Worm (Caenorhabditis elegans) whole organism, L2 larva: ENCODE measurements around the gene irg-1.

Experiments used
- C34F6.9 ChIP-seq: fragments of 150-350 bp; optimal IDR thresholded peaks from 2 replicates; lab custom pipeline; 2014; ENCODE audit warnings: missing biosample characterization, missing genetic modification characterization
- F13H6.1 ChIP-seq: sonication (generic microtip); optimal IDR thresholded peaks from 2 replicates; lab custom pipeline; 2016; ENCODE audit warnings: missing genetic modification characterization, missing compliant biosample characterization
- R02D3.7 ChIP-seq: fragments of 150-350 bp; optimal IDR thresholded peaks from 2 replicates; lab custom pipeline; 2014; ENCODE audit warnings: missing biosample characterization, missing genetic modification characterization
- Y55F3AM.14 ChIP-seq: fragments of 200-800 bp; sonication (Bioruptor generic); optimal IDR thresholded peaks from 2 replicates; lab custom pipeline; 2018; ENCODE audit warnings: mild to moderate bottlenecking, missing genetic modification characterization, missing compliant biosample characterization
- ZK546.5 ChIP-seq: sonication (generic microtip); optimal IDR thresholded peaks from 2 replicates; lab custom pipeline; 2017; ENCODE audit warnings: missing biosample characterization, missing genetic modification characterization
- blmp-1 ChIP-seq: sonication (generic microtip); optimal IDR thresholded peaks from 2 replicates; lab custom pipeline; 2017; ENCODE audit warnings: missing genetic modification characterization, mild to moderate bottlenecking, missing compliant biosample characterization, antibody characterized with exemption, moderate library complexity; ENCODE audit not compliant: insufficient read depth
- ceh-16 ChIP-seq: fragments of 150-350 bp; optimal IDR thresholded peaks from 2 replicates; lab custom pipeline; 2014; ENCODE audit warnings: missing biosample characterization, missing genetic modification characterization
- ceh-82 ChIP-seq: fragments of 150-350 bp; optimal IDR thresholded peaks from 2 replicates; lab custom pipeline; 2014; ENCODE audit warnings: missing biosample characterization, missing genetic modification characterization
- crh-2 ChIP-seq: sonication (generic microtip); optimal IDR thresholded peaks from 2 replicates; lab custom pipeline; 2017; ENCODE audit warnings: missing biosample characterization, missing genetic modification characterization
- dmd-4 ChIP-seq: sonication (generic microtip); optimal IDR thresholded peaks from 2 replicates; lab custom pipeline; 2017; ENCODE audit warnings: missing biosample characterization, missing genetic modification characterization
- egl-27 ChIP-seq: sonication (generic microtip); optimal IDR thresholded peaks from 3 replicates; lab custom pipeline; 2017; ENCODE audit warnings: missing biosample characterization, missing genetic modification reagents, missing genetic modification characterization
- elt-1 ChIP-seq: fragments of 150-350 bp; optimal IDR thresholded peaks from 2 replicates; lab custom pipeline; 2014; ENCODE audit warnings: missing biosample characterization, missing genetic modification characterization
- elt-3 ChIP-seq: sonication (generic microtip); optimal IDR thresholded peaks from 2 replicates; lab custom pipeline; 2017; ENCODE audit warnings: missing biosample characterization, missing genetic modification characterization
- lin-11 ChIP-seq: fragments of 150-350 bp; sonication (generic microtip); optimal IDR thresholded peaks from 2 replicates; lab custom pipeline; 2014; ENCODE audit warnings: missing biosample characterization, missing genetic modification characterization, inconsistent platforms, mixed read lengths
- lin-39 ChIP-seq: fragments of 150-350 bp; optimal IDR thresholded peaks from 2 replicates; lab custom pipeline; 2014; ENCODE audit warnings: missing biosample characterization, missing genetic modification reagents, missing genetic modification characterization
- lsy-2 ChIP-seq, 2 experiments: fragments of 150-350 bp in 1 of 2; sonication (generic microtip) in 1 of 2; optimal IDR thresholded peaks; 2 replicates each; lab custom pipeline; 2014 to 2017; ENCODE audit warnings: missing biosample characterization in 2 of 2, missing genetic modification characterization in 2 of 2
- mab-5 ChIP-seq: fragments of 150-350 bp; optimal IDR thresholded peaks from 2 replicates; lab custom pipeline; 2014; ENCODE audit warnings: missing biosample characterization, missing genetic modification characterization
- mbf-1 ChIP-seq: sonication (generic microtip); optimal IDR thresholded peaks from 2 replicates; lab custom pipeline; 2017; ENCODE audit warnings: missing biosample characterization, missing genetic modification characterization
- mdl-1 ChIP-seq, 2 experiments: fragments of 150-350 bp in 1 of 2; sonication (generic microtip) in 1 of 2; optimal IDR thresholded peaks; 2 replicates each; lab custom pipeline; 2017; ENCODE audit warnings: missing biosample characterization in 2 of 2, missing genetic modification characterization in 2 of 2
- nhr-129 ChIP-seq: fragments of 150-350 bp; optimal IDR thresholded peaks from 2 replicates; lab custom pipeline; 2014; ENCODE audit warnings: missing biosample characterization, missing genetic modification characterization
- nhr-21 ChIP-seq: fragments of 150-350 bp; optimal IDR thresholded peaks from 2 replicates; lab custom pipeline; 2014; ENCODE audit warnings: missing biosample characterization, missing genetic modification characterization
- nhr-23 ChIP-seq: fragments of 150-350 bp; optimal IDR thresholded peaks from 2 replicates; lab custom pipeline; 2014; ENCODE audit warnings: missing biosample characterization, missing genetic modification reagents, missing genetic modification characterization
- nhr-25 ChIP-seq: fragments of 150-350 bp; sonication (generic microtip); optimal IDR thresholded peaks from 3 replicates; lab custom pipeline; 2014; ENCODE audit warnings: missing biosample characterization, missing genetic modification characterization
- nhr-6 ChIP-seq: fragments of 150-350 bp; optimal IDR thresholded peaks from 2 replicates; lab custom pipeline; 2014; ENCODE audit warnings: missing biosample characterization, missing genetic modification characterization
- nhr-77 ChIP-seq: fragments of 150-350 bp; optimal IDR thresholded peaks from 2 replicates; lab custom pipeline; 2014; ENCODE audit warnings: missing biosample characterization, missing genetic modification characterization
- peb-1 ChIP-seq: fragments of 150-350 bp; optimal IDR thresholded peaks from 2 replicates; lab custom pipeline; 2014; ENCODE audit warnings: missing biosample characterization, missing genetic modification characterization
- sem-4 ChIP-seq: fragments of 150-350 bp; optimal IDR thresholded peaks from 2 replicates; lab custom pipeline; 2014; ENCODE audit warnings: missing biosample characterization, missing genetic modification reagents, missing genetic modification characterization
- skn-1 ChIP-seq: sonication (generic microtip); optimal IDR thresholded peaks from 2 replicates; lab custom pipeline; 2017; ENCODE audit warnings: missing biosample characterization, missing genetic modification characterization
- sma-3 ChIP-seq: sonication (generic microtip); optimal IDR thresholded peaks from 2 replicates; lab custom pipeline; 2016; ENCODE audit warnings: missing genetic modification reagents, missing genetic modification characterization, missing compliant biosample characterization
- sma-9 ChIP-seq, 2 experiments: fragments of 150-350 bp in 1 of 2; sonication (generic microtip) in 1 of 2; optimal IDR thresholded peaks; 2 replicates each; lab custom pipeline; 2014 to 2016; ENCODE audit warnings: missing genetic modification characterization in 2 of 2, mild to moderate bottlenecking in 1 of 2, missing biosample characterization in 1 of 2, missing compliant biosample characterization in 1 of 2, missing genetic modification reagents in 1 of 2, moderate library complexity in 1 of 2
- snpc-4 ChIP-seq: fragments of 150-350 bp; optimal IDR thresholded peaks from 2 replicates; lab custom pipeline; 2014; ENCODE audit warnings: missing biosample characterization, missing genetic modification characterization
- unc-39 ChIP-seq: fragments of 150-350 bp; optimal IDR thresholded peaks from 2 replicates; lab custom pipeline; 2014; ENCODE audit warnings: missing biosample characterization, missing genetic modification characterization
- unc-55 ChIP-seq: fragments of 150-350 bp; sonication (generic microtip); optimal IDR thresholded peaks from 3 replicates; lab custom pipeline; 2014; ENCODE audit warnings: missing biosample characterization, missing genetic modification reagents, missing genetic modification characterization
- unc-62 ChIP-seq: fragments of 150-350 bp; optimal IDR thresholded peaks from 2 replicates; lab custom pipeline; 2014; ENCODE audit warnings: missing biosample characterization, missing genetic modification reagents, missing genetic modification characterization
- zag-1 ChIP-seq: fragments of 150-350 bp; optimal IDR thresholded peaks from 2 replicates; lab custom pipeline; 2014; ENCODE audit warnings: missing biosample characterization, missing genetic modification characterization
- ztf-1 ChIP-seq: fragments of 200-800 bp; sonication (Bioruptor generic); conservative IDR thresholded peaks from 2 replicates; pipeline ENCODE4 v1.3.6; 2022; ENCODE audit warnings: missing genetic modification characterization, missing compliant biosample characterization
- ztf-11 ChIP-seq: sonication (generic microtip); optimal IDR thresholded peaks from 2 replicates; lab custom pipeline; 2017; ENCODE audit warnings: missing biosample characterization, missing genetic modification characterization
- ztf-4 ChIP-seq: fragments of 150-350 bp; optimal IDR thresholded peaks from 2 replicates; lab custom pipeline; 2014; ENCODE audit warnings: missing biosample characterization, missing genetic modification characterization

The irg-1 gene

ce11 chrV:3541117-3541516 is 17.7 kb downstream of the irg-1 start, which contains the start of gene srbc-67:
TSS of gene srbc-67 (minus strand) at chrV:3541217.
- TF ChIP-seq elt-1 (tag; lab: Kevin White, UChicago), result no peak
- no peak for TF ChIP-seq snpc-4 (tag; lab: Kevin White, UChicago)
- no peak for TF ChIP-seq C34F6.9
- TF ChIP-seq skn-1 (tag; lab: Kevin White, UChicago), result no peak
- TF ChIP-seq unc-62, result no peak
- no peak for TF ChIP-seq elt-3 (tag; lab: Kevin White, UChicago)
- no peak for TF ChIP-seq mdl-1 (tag; optimal IDR thresholded peaks at IDR 0.05; lab: Kevin White, UChicago)
- TF ChIP-seq sem-4, result no peak
- no peak for TF ChIP-seq zag-1 (tag; lab: Kevin White, UChicago)
- TF ChIP-seq ztf-1 (GFP tag; lab: Robert Waterston, UW), result no peak
- TF ChIP-seq unc-39 (tag; lab: Kevin White, UChicago), result no peak
- no peak for TF ChIP-seq R02D3.7 (tag; lab: Kevin White, UChicago)
- TF ChIP-seq ztf-11 (tag; lab: Kevin White, UChicago), result no peak
- TF ChIP-seq mbf-1 (tag; lab: Kevin White, UChicago), result no peak
- TF ChIP-seq ZK546.5 (tag; lab: Kevin White, UChicago), result no peak
- no peak for TF ChIP-seq dmd-4 (tag; lab: Kevin White, UChicago)
- no peak for TF ChIP-seq ceh-82 (tag; lab: Kevin White, UChicago)
- no peak for TF ChIP-seq mab-5 (tag; lab: Kevin White, UChicago)
- TF ChIP-seq nhr-129 (tag; lab: Kevin White, UChicago), result no peak
- no peak for TF ChIP-seq nhr-6 (tag; lab: Kevin White, UChicago)

ce11 chrV:3543344-3543743 is 20.0 kb downstream of the irg-1 start, which contains the start of gene nhr-222:
TSS of gene nhr-222 (minus strand) at chrV:3543444.
- TF ChIP-seq nhr-21 (tag; lab: Kevin White, UChicago), result no peak
- TF ChIP-seq nhr-77 (tag; lab: Kevin White, UChicago), result no peak
- TF ChIP-seq egl-27 (tag; lab: Kevin White, UChicago), result no peak
- TF ChIP-seq snpc-4 (tag; lab: Kevin White, UChicago), result no peak
- TF ChIP-seq skn-1 (tag; lab: Kevin White, UChicago), result no peak
- no peak for TF ChIP-seq ztf-11 (tag; lab: Kevin White, UChicago)
- no peak for TF ChIP-seq Y55F3AM.14 (GFP tag; lab: Kevin White, UChicago)
- no peak for TF ChIP-seq sma-9 (GFP tag; optimal IDR thresholded peaks at IDR 0.05; lab: Kevin White, UChicago)
- TF ChIP-seq sma-9 (tag; optimal IDR thresholded peaks at IDR 0.05; lab: Kevin White, UChicago), result no peak

ce11 chrV:3546517-3546916 is 23.1 kb downstream of the irg-1 start, which contains the start of gene srbc-68:
TSS of gene srbc-68 (minus strand) at chrV:3546617.
- TF ChIP-seq ztf-4 (tag; lab: Kevin White, UChicago) (no peak), sem-4 (no peak), mdl-1 (tag; optimal IDR thresholded peaks at IDR 0.05; lab: Kevin White, UChicago) (no peak), dmd-4 (tag; lab: Kevin White, UChicago) (no peak), sma-9 (GFP tag; optimal IDR thresholded peaks at IDR 0.05; lab: Kevin White, UChicago) (no peak), sma-9 (tag; optimal IDR thresholded peaks at IDR 0.05; lab: Kevin White, UChicago) (no peak), lin-39 (tag; lab: Kevin White, UChicago) (no peak), F13H6.1 (tag; lab: Kevin White, UChicago) (no peak), snpc-4 (tag; lab: Kevin White, UChicago) (no peak), elt-1 (tag; lab: Kevin White, UChicago) (no peak), nhr-23 (tag; lab: Kevin White, UChicago) (no peak), sma-3 (GFP tag; lab: Kevin White, UChicago) (no peak), mab-5 (tag; lab: Kevin White, UChicago) (no peak), blmp-1 (tag; lab: Kevin White, UChicago) (no peak), lin-11 (no peak), skn-1 (tag; lab: Kevin White, UChicago) (no peak), lsy-2 (tag; optimal IDR thresholded peaks at IDR 0.05; lab: Kevin White, UChicago) (no peak), unc-55 (GFP tag; lab: Kevin White, UChicago) (no peak), ZK546.5 (tag; lab: Kevin White, UChicago) (no peak), nhr-25 (tag; lab: Kevin White, UChicago) (no peak), unc-39 (tag; lab: Kevin White, UChicago) (no peak)

- TF ChIP-seq mbf-1 (tag; lab: Kevin White, UChicago), result no peak
- TF ChIP-seq ceh-16, result no peak
- no peak for TF ChIP-seq crh-2 (tag; lab: Kevin White, UChicago)
- no peak for TF ChIP-seq peb-1 (tag; lab: Kevin White, UChicago)
Observed at ce11 chrV:3548798-3549197, 25.4 kb downstream of the irg-1 start, which contains the start of gene srw-130. TSS of gene srw-130 (minus strand) at chrV:3548898.
